Worm (Caenorhabditis elegans) whole organism, L4 larva: ENCODE results near the gene F26F4.2.

Experiments used
- D1046.2 ChIP-seq: fragments of 200-800 bp; sonication (Bioruptor generic); IDR thresholded peaks from 2 replicates; pipeline ENCODE4 v1.3.6; 2022; ENCODE audit warnings: missing genetic modification characterization, missing compliant biosample characterization
- F10B5.3 ChIP-seq: sonication (generic microtip); optimal IDR thresholded peaks from 2 replicates; lab custom pipeline; 2016; ENCODE audit warnings: mild to moderate bottlenecking, missing genetic modification characterization, missing compliant biosample characterization
- F26F4.8 ChIP-seq: fragments of 200-800 bp; sonication (Bioruptor generic); conservative IDR thresholded peaks from 2 replicates; pipeline ENCODE4 v1.3.6; 2022; ENCODE audit warnings: missing genetic modification characterization, missing compliant biosample characterization
- F49E8.2 ChIP-seq: sonication (generic microtip); optimal IDR thresholded peaks from 2 replicates; lab custom pipeline; 2016; ENCODE audit warnings: missing compliant biosample characterization, mild to moderate bottlenecking, missing genetic modification characterization, borderline replicate concordance
- Y48G9A.11 ChIP-seq: fragments of 200-800 bp; sonication (Bioruptor generic); IDR thresholded peaks from 2 replicates; pipeline ENCODE4 v1.3.6; 2022; ENCODE audit warnings: missing genetic modification reagents, missing genetic modification characterization, missing compliant biosample characterization
- ZK337.2 ChIP-seq: fragments of 200-800 bp; sonication (Bioruptor generic); IDR thresholded peaks from 2 replicates; pipeline ENCODE4 v1.3.6; 2022; ENCODE audit warnings: missing genetic modification reagents, missing genetic modification characterization, missing compliant biosample characterization
- aha-1 ChIP-seq: fragments of 150-350 bp; peaks from one replicate; lab custom pipeline; 2014; ENCODE audit warnings: missing biosample characterization, missing genetic modification characterization
- ama-1 ChIP-seq: fragments of 150-350 bp; optimal IDR thresholded peaks from 2 replicates; lab custom pipeline; 2014; ENCODE audit warnings: inconsistent platforms, mixed read lengths
- arid-1 ChIP-seq: fragments of 200-800 bp; sonication (Bioruptor generic); conservative IDR thresholded peaks from 2 replicates; pipeline ENCODE4 v1.3.6; 2022; ENCODE audit warnings: missing genetic modification reagents, missing genetic modification characterization, missing compliant biosample characterization
- ceh-20 ChIP-seq: fragments of 200-800 bp; sonication (Bioruptor generic); IDR thresholded peaks from 2 replicates; pipeline ENCODE4 v1.3.6; 2022; ENCODE audit warnings: missing genetic modification reagents, missing genetic modification characterization, missing compliant biosample characterization
- ceh-28 ChIP-seq: fragments of 150-350 bp; optimal IDR thresholded peaks from 2 replicates; lab custom pipeline; 2014; ENCODE audit warnings: missing biosample characterization, missing genetic modification reagents, missing genetic modification characterization
- ctbp-1 ChIP-seq: fragments of 200-800 bp; sonication (Bioruptor generic); IDR thresholded peaks from 2 replicates; pipeline ENCODE4 v1.3.6; 2022; ENCODE audit warnings: missing genetic modification reagents, missing genetic modification characterization, missing compliant biosample characterization
- daf-16 ChIP-seq, 3 experiments: sonication (generic microtip); optimal IDR thresholded peaks; 2 replicates each; lab custom pipeline; 2016 to 2017; ENCODE audit warnings: missing genetic modification characterization in 3 of 3, missing genetic modification reagents in 3 of 3, mild to moderate bottlenecking in 2 of 3, missing compliant biosample characterization in 2 of 3, missing biosample characterization in 1 of 3, moderate library complexity in 1 of 3
- dmd-8 ChIP-seq: fragments of 200-800 bp; sonication (Bioruptor generic); IDR thresholded peaks from 2 replicates; pipeline ENCODE4 v1.3.6; 2022; ENCODE audit warnings: missing genetic modification characterization, missing compliant biosample characterization
- dmd-9 ChIP-seq: fragments of 200-800 bp; sonication (Bioruptor generic); IDR thresholded peaks from 2 replicates; pipeline ENCODE4 v1.3.6; 2022; ENCODE audit warnings: missing genetic modification reagents, missing genetic modification characterization, missing compliant biosample characterization
- dpl-1 ChIP-seq: fragments of 150-350 bp; optimal IDR thresholded peaks from 2 replicates; lab custom pipeline; 2014; ENCODE audit warnings: missing biosample characterization, missing genetic modification reagents, missing genetic modification characterization
- duxl-1 ChIP-seq: sonication (generic microtip); optimal IDR thresholded peaks from 2 replicates; lab custom pipeline; 2016; ENCODE audit warnings: mild to moderate bottlenecking, missing genetic modification characterization, moderate library complexity, missing compliant biosample characterization; ENCODE audit not compliant: poor library complexity
- dve-1 ChIP-seq: sonication (generic microtip); optimal IDR thresholded peaks from 2 replicates; lab custom pipeline; 2017; ENCODE audit warnings: antibody characterized with exemption, mild to moderate bottlenecking, missing genetic modification characterization, missing compliant biosample characterization; ENCODE audit not compliant: insufficient read depth
- hif-1 ChIP-seq, 2 experiments: sonication (generic microtip); optimal IDR thresholded peaks; 2 replicates each; lab custom pipeline; 2016 to 2017; ENCODE audit warnings: missing compliant biosample characterization in 2 of 2, missing genetic modification characterization in 2 of 2, missing genetic modification reagents in 2 of 2, missing genotype in 2 of 2, mild to moderate bottlenecking in 1 of 2
- hlh-11 ChIP-seq: fragments of 200-800 bp; sonication (Bioruptor generic); optimal IDR thresholded peaks from 2 replicates; lab custom pipeline; 2018; ENCODE audit warnings: mild to moderate bottlenecking, missing genetic modification characterization, missing compliant biosample characterization
- hlh-30 ChIP-seq: sonication (generic microtip); optimal IDR thresholded peaks from 2 replicates; lab custom pipeline; 2017; ENCODE audit warnings: antibody characterized with exemption, mild to moderate bottlenecking, missing genetic modification characterization, missing compliant biosample characterization; ENCODE audit not compliant: insufficient read depth
- lim-7 ChIP-seq: fragments of 200-800 bp; sonication (Bioruptor generic); IDR thresholded peaks from 2 replicates; pipeline ENCODE4 v1.3.6; 2022; ENCODE audit warnings: missing genetic modification characterization, missing compliant biosample characterization
- lin-13 ChIP-seq: fragments of 150-350 bp; optimal IDR thresholded peaks from 2 replicates; lab custom pipeline; 2014; ENCODE audit warnings: missing biosample characterization, missing genetic modification reagents, missing genetic modification characterization
- lin-15B ChIP-seq: fragments of 150-350 bp; sonication (generic microtip); optimal IDR thresholded peaks from 3 replicates; lab custom pipeline; 2014; ENCODE audit warnings: missing biosample characterization, missing genetic modification characterization
- lin-38 ChIP-seq: fragments of 200-800 bp; sonication (Bioruptor generic); IDR thresholded peaks from 2 replicates; pipeline ENCODE4 v1.3.6; 2022; ENCODE audit warnings: missing genetic modification reagents, missing genetic modification characterization, missing compliant biosample characterization
- lir-3 ChIP-seq: sonication (generic microtip); optimal IDR thresholded peaks from 2 replicates; lab custom pipeline; 2016; ENCODE audit warnings: mild to moderate bottlenecking, missing genetic modification characterization, missing compliant biosample characterization
- lsy-2 ChIP-seq, 2 experiments: fragments of 150-350 bp in 1 of 2; sonication (generic microtip) in 1 of 2; optimal IDR thresholded peaks; 2 replicates each; lab custom pipeline; 2014 to 2017; ENCODE audit warnings: missing biosample characterization in 2 of 2, missing genetic modification characterization in 2 of 2
- mep-1 ChIP-seq: fragments of 150-350 bp; sonication (generic microtip); optimal IDR thresholded peaks from 3 replicates; lab custom pipeline; 2014; ENCODE audit warnings: missing biosample characterization, missing genetic modification characterization
- mes-2 ChIP-seq: sonication (generic microtip); optimal IDR thresholded peaks from 2 replicates; lab custom pipeline; 2016; ENCODE audit warnings: missing genotype, mild to moderate bottlenecking, missing genetic modification characterization, missing compliant biosample characterization; ENCODE audit not compliant: poor library complexity, severe bottlenecking
- mxl-3 ChIP-seq: fragments of 200-800 bp; sonication (Bioruptor generic); optimal IDR thresholded peaks from 2 replicates; lab custom pipeline; 2018; ENCODE audit warnings: mild to moderate bottlenecking, missing genetic modification characterization, missing compliant biosample characterization
- nhr-102 ChIP-seq: sonication (generic microtip); optimal IDR thresholded peaks from 2 replicates; lab custom pipeline; 2016; ENCODE audit warnings: mild to moderate bottlenecking, missing genetic modification characterization, moderate library complexity, missing compliant biosample characterization
- nhr-111 ChIP-seq: fragments of 200-800 bp; sonication (Bioruptor generic); optimal IDR thresholded peaks from 2 replicates; lab custom pipeline; 2018; ENCODE audit warnings: mild to moderate bottlenecking, missing genetic modification characterization, missing compliant biosample characterization
- nhr-28 ChIP-seq: fragments of 150-350 bp; optimal IDR thresholded peaks from 2 replicates; lab custom pipeline; 2014; ENCODE audit warnings: missing biosample characterization, missing genetic modification characterization
- nhr-48 ChIP-seq: sonication (generic microtip); optimal IDR thresholded peaks from 2 replicates; lab custom pipeline; 2016; ENCODE audit warnings: mild to moderate bottlenecking, missing genetic modification characterization, missing compliant biosample characterization
- php-3 ChIP-seq: fragments of 200-800 bp; sonication (Bioruptor generic); IDR thresholded peaks from 2 replicates; pipeline ENCODE4 v1.3.6; 2022; ENCODE audit warnings: missing genetic modification reagents, missing genetic modification characterization, missing compliant biosample characterization
- rbr-2 ChIP-seq: sonication (generic microtip); optimal IDR thresholded peaks from 2 replicates; lab custom pipeline; 2016; ENCODE audit warnings: missing genotype, missing genetic modification characterization, missing compliant biosample characterization
- set-16 ChIP-seq: fragments of 200-800 bp; sonication (Bioruptor generic); IDR thresholded peaks from 2 replicates; pipeline ENCODE4 v1.3.6; 2022; ENCODE audit warnings: missing genetic modification reagents, missing genetic modification characterization, missing compliant biosample characterization
- snpc-1.2 ChIP-seq: fragments of 200-800 bp; sonication (Bioruptor generic); IDR thresholded peaks from 2 replicates; pipeline ENCODE4 v1.3.6; 2022; ENCODE audit warnings: missing genetic modification reagents, missing genetic modification characterization, missing compliant biosample characterization
- snpc-4 ChIP-seq: fragments of 150-350 bp; optimal IDR thresholded peaks from 2 replicates; lab custom pipeline; 2014; ENCODE audit warnings: missing biosample characterization, missing genetic modification characterization
- spr-1 ChIP-seq: sonication (generic microtip); optimal IDR thresholded peaks from 2 replicates; lab custom pipeline; 2016; ENCODE audit warnings: mild to moderate bottlenecking, missing genetic modification characterization, missing compliant biosample characterization
- tag-97 ChIP-seq: fragments of 200-800 bp; sonication (Bioruptor generic); IDR thresholded peaks from 2 replicates; pipeline ENCODE4 v1.3.6; 2022; ENCODE audit warnings: missing genetic modification characterization, missing compliant biosample characterization
- unc-130 ChIP-seq: sonication (generic microtip); optimal IDR thresholded peaks from 2 replicates; lab custom pipeline; 2016; ENCODE audit warnings: missing genetic modification reagents, missing genetic modification characterization, missing compliant biosample characterization
- vab-7 ChIP-seq: fragments of 200-800 bp; sonication (Bioruptor generic); IDR thresholded peaks from 2 replicates; pipeline ENCODE4 v1.3.6; 2022; ENCODE audit warnings: missing genetic modification reagents, missing genetic modification characterization, missing compliant biosample characterization
- zag-1 ChIP-seq: fragments of 150-350 bp; optimal IDR thresholded peaks from 2 replicates; lab custom pipeline; 2014; ENCODE audit warnings: missing biosample characterization, missing genetic modification characterization
- zfp-3 ChIP-seq: fragments of 200-800 bp; sonication (Bioruptor generic); conservative IDR thresholded peaks from 2 replicates; pipeline ENCODE4 v1.3.6; 2022; ENCODE audit warnings: missing genetic modification reagents, missing genetic modification characterization, missing compliant biosample characterization

Gene F26F4.2

DNA sequence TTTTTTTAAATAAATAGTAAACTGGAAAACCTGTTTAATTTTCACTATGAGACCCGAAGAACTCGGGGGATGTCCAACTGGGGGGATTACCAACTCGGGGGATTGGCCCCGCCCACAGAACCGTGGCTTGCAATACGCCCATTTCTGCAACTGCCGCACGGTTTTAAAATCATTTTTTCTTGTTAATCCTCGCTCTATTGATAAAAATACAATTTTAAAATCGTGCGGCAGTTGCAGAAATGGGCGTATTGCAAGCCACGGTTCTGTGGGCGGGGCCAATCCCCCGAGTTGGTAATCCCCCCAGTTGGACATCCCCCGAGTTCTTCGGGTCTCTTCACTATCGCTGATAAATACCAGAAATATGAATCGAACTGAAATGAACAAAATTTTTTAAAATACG, 11.0 kb downstream of the F26F4.2 start, which contains the start of gene mmab-1 (continued):
- TF ChIP-seq lsy-2 (tag; optimal IDR thresholded peaks at IDR 0.05; lab: Kevin White, UChicago) (peak in 1 of 2 experiments; percentile 33), nhr-28 (tag; lab: Kevin White, UChicago) (peak; percentile 4), mep-1 (peak; percentile 35), set-16 (GFP tag; lab: Robert Waterston, UW) (peak; percentile 14; the same call in 1 of the 2 replicates), mes-2 (peak; percentile 71), dve-1 (peak; percentile 29)

DNA sequence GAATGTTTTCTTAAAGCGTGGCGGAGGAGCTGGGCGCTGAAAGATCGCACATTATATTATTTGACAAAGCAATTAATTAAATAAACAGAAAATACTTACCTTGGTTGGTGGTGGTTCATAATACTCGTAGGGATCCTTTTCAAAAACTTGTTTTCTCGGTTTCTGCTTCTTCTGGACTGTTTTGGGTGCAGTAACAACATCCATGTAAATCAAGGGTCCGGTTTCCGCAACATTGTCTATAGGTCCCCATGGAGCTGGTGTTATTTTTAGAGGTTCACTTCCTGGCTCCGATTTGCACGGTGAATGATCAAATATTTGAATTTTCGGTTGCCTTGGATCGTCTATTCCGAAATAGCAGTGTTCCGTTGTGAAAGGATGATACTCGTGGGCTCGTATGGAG, 13.1 kb downstream of the F26F4.2 start:
- TF ChIP-seq lim-7 (GFP tag; lab: Robert Waterston, UW) (no peak), F10B5.3 (tag; lab: Kevin White, UChicago) (no peak), aha-1 (tag; lab: Kevin White, UChicago) (peak; percentile 67), snpc-1.2 (no peak), spr-1 (tag; lab: Kevin White, UChicago) (no peak), php-3 (GFP tag; lab: Robert Waterston, UW) (no peak), arid-1 (GFP tag; lab: Robert Waterston, UW) (no peak), F26F4.8 (GFP tag; lab: Robert Waterston, UW) (0 out of 2 replicates have a peak, but pooled peaks have one; percentile 51)
- TF ChIP-seq, all 104 proteins: peak for 2

DNA sequence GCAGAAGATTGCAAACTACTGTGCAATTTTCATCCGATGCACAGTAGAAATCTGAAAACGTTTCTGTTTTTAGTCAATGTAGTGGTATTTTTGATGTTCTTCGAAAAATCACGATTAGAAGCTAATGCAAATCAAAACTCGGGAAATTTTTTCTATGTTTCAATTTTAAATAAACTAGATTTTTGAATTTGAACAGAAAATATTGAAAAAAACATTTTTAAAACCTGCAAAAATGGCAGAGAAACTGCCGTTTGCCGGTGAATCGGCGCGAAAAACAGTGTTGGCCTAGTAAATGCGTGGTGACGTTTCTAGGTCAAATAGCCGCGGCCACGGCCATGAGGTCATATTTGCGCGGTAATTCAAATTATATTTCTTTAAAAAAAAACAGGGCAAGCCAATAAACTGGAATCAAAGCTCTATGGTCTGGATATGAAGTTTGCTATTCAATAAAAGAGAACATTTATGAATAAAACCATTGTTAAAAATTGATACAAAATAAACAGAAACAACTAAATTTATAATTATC, 19.2 kb downstream of the F26F4.2 start, which contains the start of gene set-2:
TSS of gene set-2 (minus strand) at position 51 of the 526 bp plus-strand sequence.
- TF ChIP-seq aha-1 (tag; lab: Kevin White, UChicago) (peak; percentile 91), rbr-2 (peak; percentile 23), hlh-30 (peak; percentile 47), ctbp-1 (GFP tag; lab: Robert Waterston, UW) (no peak), hlh-11 (tag; lab: Kevin White, UChicago) (peak; percentile 32), mes-2 (peak; percentile 99), daf-16 (GFP tag; optimal IDR thresholded peaks at IDR 0.05; lab: Kevin White, UChicago) (peak in 1 of 2 experiments; percentile 17), daf-16 (tag; optimal IDR thresholded peaks at IDR 0.05; lab: Kevin White, UChicago) (peak; percentile 5), dmd-8 (GFP tag; lab: Robert Waterston, UW) (0 out of 2 replicates have a peak, but pooled peaks have one; percentile 42), Y48G9A.11 (GFP tag; lab: Robert Waterston, UW) (peak; percentile 68), lir-3 (tag; lab: Kevin White, UChicago) (no peak), zag-1 (tag; lab: Kevin White, UChicago) (no peak), D1046.2 (GFP tag; lab: Robert Waterston, UW) (peak; percentile 61; the same call in 1 of the 2 replicates), ceh-20 (GFP tag; lab: Robert Waterston, UW) (peak; percentile 47; the same call in 1 of the 2 replicates), ceh-28 (no peak), tag-97 (GFP tag; lab: Robert Waterston, UW) (no peak), hif-1 (tag; optimal IDR thresholded peaks at IDR 0.05; lab: Kevin White, UChicago) (peak in 1 of 2 experiments; percentile 89), duxl-1 (tag; lab: Kevin White, UChicago) (peak; percentile 64), dpl-1 (GFP tag; lab: Kevin White, UChicago) (peak; percentile 91), nhr-48 (tag; lab: Kevin White, UChicago) (no peak), zfp-3 (GFP tag; lab: Robert Waterston, UW) (0 out of 2 replicates have a peak, but pooled peaks have one; percentile 17), dve-1 (peak; percentile 52), ZK337.2 (GFP tag; lab: Robert Waterston, UW) (peak; percentile 89), nhr-111 (no peak), lin-15B (no peak), ama-1 (lab: Kevin White, UChicago) (peak; percentile 2), vab-7 (GFP tag; lab: Robert Waterston, UW) (0 out of 2 replicates have a peak, but pooled peaks have one; percentile 18), arid-1 (GFP tag; lab: Robert Waterston, UW) (peak; percentile 63), nhr-102 (peak; percentile 29), mxl-3 (GFP tag; lab: Kevin White, UChicago) (peak; percentile 43), F49E8.2 (tag; lab: Kevin White, UChicago) (peak; percentile 44), lin-38 (GFP tag; lab: Robert Waterston, UW) (peak; percentile 75), unc-130 (peak; percentile 98), lin-13 (GFP tag; lab: Kevin White, UChicago) (peak; percentile 42), snpc-4 (tag; lab: Kevin White, UChicago) (no peak), dmd-9 (GFP tag; lab: Robert Waterston, UW) (peak; percentile 90)
